Worm (Caenorhabditis elegans) whole organism, L2 larva: ENCODE data around the gene srf-3.

ENCODE experiments used
- C34F6.9 ChIP-seq: fragments of 150-350 bp; optimal IDR thresholded peaks from 2 replicates; lab custom pipeline; 2014; ENCODE audit warnings: missing biosample characterization, missing genetic modification characterization
- R02D3.7 ChIP-seq: fragments of 150-350 bp; optimal IDR thresholded peaks from 2 replicates; lab custom pipeline; 2014; ENCODE audit warnings: missing biosample characterization, missing genetic modification characterization
- Y55F3AM.14 ChIP-seq: fragments of 200-800 bp; sonication (Bioruptor generic); optimal IDR thresholded peaks from 2 replicates; lab custom pipeline; 2018; ENCODE audit warnings: mild to moderate bottlenecking, missing genetic modification characterization, missing compliant biosample characterization
- ama-1 ChIP-seq: fragments of 150-350 bp; optimal IDR thresholded peaks from 2 replicates; lab custom pipeline; 2018; ENCODE audit warnings: inconsistent platforms
- blmp-1 ChIP-seq: sonication (generic microtip); optimal IDR thresholded peaks from 2 replicates; lab custom pipeline; 2017; ENCODE audit warnings: missing genetic modification characterization, mild to moderate bottlenecking, missing compliant biosample characterization, antibody characterized with exemption, moderate library complexity; ENCODE audit not compliant: insufficient read depth
- ceh-16 ChIP-seq: fragments of 150-350 bp; optimal IDR thresholded peaks from 2 replicates; lab custom pipeline; 2014; ENCODE audit warnings: missing biosample characterization, missing genetic modification characterization
- ceh-82 ChIP-seq: fragments of 150-350 bp; optimal IDR thresholded peaks from 2 replicates; lab custom pipeline; 2014; ENCODE audit warnings: missing biosample characterization, missing genetic modification characterization
- crh-2 ChIP-seq: sonication (generic microtip); optimal IDR thresholded peaks from 2 replicates; lab custom pipeline; 2017; ENCODE audit warnings: missing biosample characterization, missing genetic modification characterization
- egl-27 ChIP-seq: sonication (generic microtip); optimal IDR thresholded peaks from 3 replicates; lab custom pipeline; 2017; ENCODE audit warnings: missing biosample characterization, missing genetic modification reagents, missing genetic modification characterization
- elt-1 ChIP-seq: fragments of 150-350 bp; optimal IDR thresholded peaks from 2 replicates; lab custom pipeline; 2014; ENCODE audit warnings: missing biosample characterization, missing genetic modification characterization
- fos-1 ChIP-seq: fragments of 150-350 bp; optimal IDR thresholded peaks from 2 replicates; lab custom pipeline; 2014; ENCODE audit warnings: missing biosample characterization, missing genetic modification characterization
- gmeb-1 ChIP-seq: fragments of 150-350 bp; optimal IDR thresholded peaks from 2 replicates; lab custom pipeline; 2014; ENCODE audit warnings: missing biosample characterization, missing genetic modification characterization
- lin-13 ChIP-seq: fragments of 150-350 bp; optimal IDR thresholded peaks from 2 replicates; lab custom pipeline; 2014; ENCODE audit warnings: missing biosample characterization, missing genetic modification reagents, missing genetic modification characterization
- lin-39 ChIP-seq: fragments of 150-350 bp; optimal IDR thresholded peaks from 2 replicates; lab custom pipeline; 2014; ENCODE audit warnings: missing biosample characterization, missing genetic modification reagents, missing genetic modification characterization
- lsy-2 ChIP-seq, 2 experiments: fragments of 150-350 bp in 1 of 2; sonication (generic microtip) in 1 of 2; optimal IDR thresholded peaks; 2 replicates each; lab custom pipeline; 2014 to 2017; ENCODE audit warnings: missing biosample characterization in 2 of 2, missing genetic modification characterization in 2 of 2
- mab-5 ChIP-seq: fragments of 150-350 bp; optimal IDR thresholded peaks from 2 replicates; lab custom pipeline; 2014; ENCODE audit warnings: missing biosample characterization, missing genetic modification characterization
- mbf-1 ChIP-seq: sonication (generic microtip); optimal IDR thresholded peaks from 2 replicates; lab custom pipeline; 2017; ENCODE audit warnings: missing biosample characterization, missing genetic modification characterization
- mdl-1 ChIP-seq, 2 experiments: fragments of 150-350 bp in 1 of 2; sonication (generic microtip) in 1 of 2; optimal IDR thresholded peaks; 2 replicates each; lab custom pipeline; 2017; ENCODE audit warnings: missing biosample characterization in 2 of 2, missing genetic modification characterization in 2 of 2
- nhr-10 ChIP-seq: sonication (generic microtip); optimal IDR thresholded peaks from 2 replicates; lab custom pipeline; 2017; ENCODE audit warnings: missing biosample characterization, missing genetic modification characterization
- nhr-11 ChIP-seq: fragments of 150-350 bp; optimal IDR thresholded peaks from 2 replicates; lab custom pipeline; 2014; ENCODE audit warnings: missing biosample characterization, missing genetic modification characterization
- nhr-12 ChIP-seq: fragments of 150-350 bp; optimal IDR thresholded peaks from 2 replicates; lab custom pipeline; 2014; ENCODE audit warnings: missing biosample characterization, missing genetic modification characterization
- nhr-23 ChIP-seq: fragments of 150-350 bp; optimal IDR thresholded peaks from 2 replicates; lab custom pipeline; 2014; ENCODE audit warnings: missing biosample characterization, missing genetic modification reagents, missing genetic modification characterization
- nhr-237 ChIP-seq: fragments of 150-350 bp; optimal IDR thresholded peaks from 2 replicates; lab custom pipeline; 2014; ENCODE audit warnings: missing biosample characterization, missing genetic modification characterization
- nhr-25 ChIP-seq: fragments of 150-350 bp; sonication (generic microtip); optimal IDR thresholded peaks from 3 replicates; lab custom pipeline; 2014; ENCODE audit warnings: missing biosample characterization, missing genetic modification characterization
- nhr-6 ChIP-seq: fragments of 150-350 bp; optimal IDR thresholded peaks from 2 replicates; lab custom pipeline; 2014; ENCODE audit warnings: missing biosample characterization, missing genetic modification characterization
- nhr-77 ChIP-seq: fragments of 150-350 bp; optimal IDR thresholded peaks from 2 replicates; lab custom pipeline; 2014; ENCODE audit warnings: missing biosample characterization, missing genetic modification characterization
- peb-1 ChIP-seq: fragments of 150-350 bp; optimal IDR thresholded peaks from 2 replicates; lab custom pipeline; 2014; ENCODE audit warnings: missing biosample characterization, missing genetic modification characterization
- sem-4 ChIP-seq: fragments of 150-350 bp; optimal IDR thresholded peaks from 2 replicates; lab custom pipeline; 2014; ENCODE audit warnings: missing biosample characterization, missing genetic modification reagents, missing genetic modification characterization
- sma-3 ChIP-seq: sonication (generic microtip); optimal IDR thresholded peaks from 2 replicates; lab custom pipeline; 2016; ENCODE audit warnings: missing genetic modification reagents, missing genetic modification characterization, missing compliant biosample characterization
- sma-9 ChIP-seq, 2 experiments: fragments of 150-350 bp in 1 of 2; sonication (generic microtip) in 1 of 2; optimal IDR thresholded peaks; 2 replicates each; lab custom pipeline; 2014 to 2016; ENCODE audit warnings: missing genetic modification characterization in 2 of 2, mild to moderate bottlenecking in 1 of 2, missing biosample characterization in 1 of 2, missing compliant biosample characterization in 1 of 2, missing genetic modification reagents in 1 of 2, moderate library complexity in 1 of 2
- snpc-4 ChIP-seq: fragments of 150-350 bp; optimal IDR thresholded peaks from 2 replicates; lab custom pipeline; 2014; ENCODE audit warnings: missing biosample characterization, missing genetic modification characterization
- unc-39 ChIP-seq: fragments of 150-350 bp; optimal IDR thresholded peaks from 2 replicates; lab custom pipeline; 2014; ENCODE audit warnings: missing biosample characterization, missing genetic modification characterization
- ztf-1 ChIP-seq: fragments of 200-800 bp; sonication (Bioruptor generic); conservative IDR thresholded peaks from 2 replicates; pipeline ENCODE4 v1.3.6; 2022; ENCODE audit warnings: missing genetic modification characterization, missing compliant biosample characterization
- ztf-4 ChIP-seq: fragments of 150-350 bp; optimal IDR thresholded peaks from 2 replicates; lab custom pipeline; 2014; ENCODE audit warnings: missing biosample characterization, missing genetic modification characterization

The srf-3 gene

ce11 chrIV:12886012-12886411 lies 36.7 kb downstream of the srf-3 start:
- TF ChIP-seq unc-39 = no peak
- no peak for TF ChIP-seq sma-3
- no peak for TF ChIP-seq nhr-25 (tag; lab: Kevin White, UChicago)
- no peak for TF ChIP-seq C34F6.9 (tag; lab: Kevin White, UChicago)
- peak; percentile 67 for TF ChIP-seq fos-1
- TF ChIP-seq nhr-6 (tag; lab: Kevin White, UChicago) = no peak
- TF ChIP-seq gmeb-1 (tag; lab: Kevin White, UChicago) = no peak

ce11 chrIV:12890445-12890844 lies 41.1 kb downstream of the srf-3 start, which contains the start of gene K08D8.6:
Gene K08D8.6, minus strand, starts transcription at chrIV:12890508.
- TF ChIP-seq gmeb-1 (tag; lab: Kevin White, UChicago) = peak; percentile 15
- no peak for TF ChIP-seq C34F6.9 (tag; lab: Kevin White, UChicago)
- TF ChIP-seq nhr-237 (tag; lab: Kevin White, UChicago) = no peak
- peak; percentile 96 for TF ChIP-seq fos-1
- no peak for TF ChIP-seq lsy-2 (tag; optimal IDR thresholded peaks at IDR 0.05; lab: Kevin White, UChicago)
- no peak for TF ChIP-seq ceh-16 (tag; lab: Kevin White, UChicago)
- TF ChIP-seq sma-9 (GFP tag; optimal IDR thresholded peaks at IDR 0.05; lab: Kevin White, UChicago) = peak; percentile 70
- TF ChIP-seq sma-9 (tag; optimal IDR thresholded peaks at IDR 0.05; lab: Kevin White, UChicago) = no peak

ce11 chrIV:12891080-12891479 lies 41.8 kb downstream of the srf-3 start:
- TF ChIP-seq ztf-4 (tag; lab: Kevin White, UChicago) (no peak), sma-9 (GFP tag; optimal IDR thresholded peaks at IDR 0.05; lab: Kevin White, UChicago) (peak; percentile 89), sma-9 (tag; optimal IDR thresholded peaks at IDR 0.05; lab: Kevin White, UChicago) (no peak), mab-5 (tag; lab: Kevin White, UChicago) (no peak), snpc-4 (no peak), fos-1 (peak; percentile 45)

ce11 chrIV:12892194-12892593 lies 42.9 kb downstream of the srf-3 start, which contains the start of gene K08D8.1:
Gene K08D8.1, plus strand, starts transcription at chrIV:12892494.
- TF ChIP-seq mdl-1 (tag; optimal IDR thresholded peaks at IDR 0.05; lab: Kevin White, UChicago) = no peak
- TF ChIP-seq ztf-1 (GFP tag; lab: Robert Waterston, UW) = no peak
- no peak for TF ChIP-seq ceh-82 (tag; lab: Kevin White, UChicago)
- no peak for TF ChIP-seq blmp-1 (tag; lab: Kevin White, UChicago)

ce11 chrIV:12893166-12893565 lies 43.9 kb downstream of the srf-3 start, which contains the start of gene K08D8.12:
Gene K08D8.12, plus strand, starts transcription at chrIV:12893466.
- TF ChIP-seq nhr-11 (tag; lab: Kevin White, UChicago) (no peak), egl-27 (no peak), ama-1 (lab: Kevin White, UChicago) (no peak), mbf-1 (tag; lab: Kevin White, UChicago) (no peak), lin-13 (no peak)

ce11 chrIV:12894996-12895395 lies 45.7 kb downstream of the srf-3 start, which contains the start of gene K08D8.11:
Gene K08D8.11, plus strand, starts transcription at chrIV:12895296.
- TF ChIP-seq mbf-1 (tag; lab: Kevin White, UChicago) (no peak), peb-1 (tag; lab: Kevin White, UChicago) (no peak), nhr-12 (tag; lab: Kevin White, UChicago) (no peak), nhr-25 (tag; lab: Kevin White, UChicago) (no peak), blmp-1 (tag; lab: Kevin White, UChicago) (no peak), crh-2 (no peak), mdl-1 (tag; optimal IDR thresholded peaks at IDR 0.05; lab: Kevin White, UChicago) (no peak), lin-39 (no peak), nhr-237 (tag; lab: Kevin White, UChicago) (no peak), elt-1 (tag; lab: Kevin White, UChicago) (no peak), nhr-23 (no peak), sem-4 (tag; lab: Kevin White, UChicago) (no peak), ama-1 (lab: Kevin White, UChicago) (no peak), fos-1 (no peak), Y55F3AM.14 (GFP tag; lab: Kevin White, UChicago) (no peak), nhr-77 (tag; lab: Kevin White, UChicago) (no peak), nhr-10 (no peak), R02D3.7 (tag; lab: Kevin White, UChicago) (no peak)
